Fruit fly (Drosophila melanogaster) whole organism, embryonic: Measurements from ENCODE around the gene CG10874.

ENCODE experiments used
- CG10147 ChIP-seq: fragments of 200-800 bp; sonication (Bioruptor generic); optimal IDR thresholded peaks from 2 replicates; lab custom pipeline; 2019; ENCODE audit warnings: missing biosample characterization, mild to moderate bottlenecking, missing genetic modification characterization, moderate library complexity
- CG10543 ChIP-seq: fragments of 200-800 bp; sonication (Bioruptor generic); optimal IDR thresholded peaks from 3 replicates; lab custom pipeline; 2017; ENCODE audit warnings: missing biosample characterization, mild to moderate bottlenecking, missing genetic modification characterization, moderate library complexity
- CG11504 ChIP-seq: fragments of 200-800 bp; sonication (Bioruptor generic); optimal IDR thresholded peaks from 3 replicates; lab custom pipeline; 2019; ENCODE audit warnings: missing biosample characterization, mild to moderate bottlenecking, missing genetic modification characterization, moderate library complexity
- CG13775 ChIP-seq: fragments of 200-800 bp; sonication (Bioruptor generic); optimal IDR thresholded peaks from 3 replicates; lab custom pipeline; 2017; ENCODE audit warnings: missing biosample characterization, mild to moderate bottlenecking, missing genetic modification characterization
- CG15479 ChIP-seq: fragments of 200-800 bp; sonication (Bioruptor generic); optimal IDR thresholded peaks from 3 replicates; lab custom pipeline; 2019; ENCODE audit warnings: missing biosample characterization, mild to moderate bottlenecking, missing genetic modification characterization, moderate library complexity
- CG15696 ChIP-seq: fragments of 200-800 bp; sonication (Bioruptor generic); optimal IDR thresholded peaks from 2 replicates; lab custom pipeline; 2019; ENCODE audit warnings: missing biosample characterization, mild to moderate bottlenecking, missing genetic modification characterization, moderate library complexity
- CG17829 ChIP-seq: fragments of 200-800 bp; optimal IDR thresholded peaks from 2 replicates; lab custom pipeline; 2019; ENCODE audit warnings: missing biosample characterization, mild to moderate bottlenecking, missing genetic modification characterization, moderate library complexity
- CG1832 ChIP-seq: fragments of 200-800 bp; sonication (Bioruptor generic); optimal IDR thresholded peaks from 2 replicates; lab custom pipeline; 2017; ENCODE audit warnings: missing biosample characterization, mild to moderate bottlenecking, missing genetic modification characterization, inconsistent platforms
- CG18599 ChIP-seq: fragments of 200-800 bp; sonication (Bioruptor generic); optimal IDR thresholded peaks from 3 replicates; lab custom pipeline; 2017; ENCODE audit warnings: missing biosample characterization, missing genetic modification characterization, mild to moderate bottlenecking, moderate library complexity, missing genetic modification reagents
- CG2712 ChIP-seq: fragments of 200-800 bp; optimal IDR thresholded peaks from 3 replicates; lab custom pipeline; 2019; ENCODE audit warnings: missing biosample characterization, mild to moderate bottlenecking, missing genetic modification characterization, moderate library complexity
- CG2889 ChIP-seq: fragments of 200-800 bp; sonication (Bioruptor generic); IDR thresholded peaks from 3 replicates; pipeline ENCODE4 v1.3.6; 2022; ENCODE audit warnings: missing biosample characterization, missing genetic modification characterization
- CG3407 ChIP-seq: fragments of 200-800 bp; sonication (Bioruptor generic); optimal IDR thresholded peaks from 2 replicates; lab custom pipeline; 2018; ENCODE audit warnings: missing biosample characterization, mild to moderate bottlenecking, missing genetic modification characterization
- CG34376 ChIP-seq: fragments of 200-800 bp; sonication (Bioruptor generic); optimal IDR thresholded peaks from 2 replicates; lab custom pipeline; 2018; ENCODE audit warnings: missing biosample characterization, mild to moderate bottlenecking, missing genetic modification characterization
- CG5245 ChIP-seq: fragments of 200-800 bp; sonication (Bioruptor generic); optimal IDR thresholded peaks from 3 replicates; lab custom pipeline; 2016; ENCODE audit warnings: missing biosample characterization, missing genetic modification characterization
- CG6272 ChIP-seq: fragments of 200-800 bp; sonication (Bioruptor generic); IDR thresholded peaks from 2 replicates; pipeline ENCODE4 v1.3.6; 2022; ENCODE audit warnings: missing biosample characterization, missing genetic modification characterization
- CG6689 ChIP-seq: fragments of 200-800 bp; sonication (Bioruptor generic); IDR thresholded peaks from 2 replicates; pipeline ENCODE4 v1.3.6; 2022; ENCODE audit warnings: missing biosample characterization, missing genetic modification characterization
- CG7987 ChIP-seq: fragments of 200-800 bp; sonication (Bioruptor generic); optimal IDR thresholded peaks from 2 replicates; lab custom pipeline; 2018; ENCODE audit warnings: missing biosample characterization, mild to moderate bottlenecking, missing genetic modification characterization, moderate library complexity
- CG8089 ChIP-seq: fragments of 200-800 bp; sonication (Bioruptor generic); optimal IDR thresholded peaks from 3 replicates; lab custom pipeline; 2016; ENCODE audit warnings: missing biosample characterization, missing genetic modification characterization
- CG9797 ChIP-seq: fragments of 200-800 bp; sonication (Bioruptor generic); optimal IDR thresholded peaks from 3 replicates; lab custom pipeline; 2018; ENCODE audit warnings: missing biosample characterization, mild to moderate bottlenecking, missing genetic modification characterization
- CHES-1-like ChIP-seq: fragments of 200-800 bp; sonication (Bioruptor generic); optimal IDR thresholded peaks from 2 replicates; lab custom pipeline; 2016; ENCODE audit warnings: missing biosample characterization, missing genetic modification characterization
- Dll ChIP-seq: fragments of 200-800 bp; sonication (Bioruptor generic); IDR thresholded peaks from 4 replicates; pipeline ENCODE4 v1.3.6; 2022; ENCODE audit warnings: missing biosample characterization, missing genetic modification characterization; ENCODE audit not compliant: partially characterized antibody
- Gsc ChIP-seq: fragments of 200-800 bp; sonication (Bioruptor generic); IDR thresholded peaks from 2 replicates; pipeline ENCODE4 v1.3.6; 2022; ENCODE audit warnings: missing biosample characterization, missing genetic modification characterization
- Hr78 ChIP-seq, 2 experiments: fragments of 200-800 bp in 1 of 2; fragments of >200 bp in 1 of 2; sonication (Bioruptor generic) in 1 of 2; optimal IDR thresholded peaks; 2 replicates each; lab custom pipeline; 2017 to 2019; ENCODE audit warnings: missing biosample characterization in 2 of 2, missing genetic modification characterization in 2 of 2, mild to moderate bottlenecking in 1 of 2, moderate library complexity in 1 of 2
- Lpt ChIP-seq: fragments of >200 bp; optimal IDR thresholded peaks from 2 replicates; lab custom pipeline; 2018; ENCODE audit warnings: missing biosample characterization, missing genetic modification characterization
- MBD-R2 ChIP-seq: fragments of 200-800 bp; sonication (Bioruptor generic); IDR thresholded peaks from 2 replicates; pipeline ENCODE4 v1.3.6; 2022; ENCODE audit warnings: missing biosample characterization, missing genetic modification characterization
- NFAT ChIP-seq: fragments of 200-800 bp; sonication (Bioruptor generic); IDR thresholded peaks from 2 replicates; pipeline ENCODE4 v1.3.6; 2022; ENCODE audit warnings: missing biosample characterization, missing genetic modification characterization
- NfI ChIP-seq: fragments of 200-800 bp; sonication (Bioruptor generic); optimal IDR thresholded peaks from 3 replicates; lab custom pipeline; 2018; ENCODE audit warnings: missing biosample characterization, mild to moderate bottlenecking, missing genetic modification characterization, moderate library complexity
- Sox102F ChIP-seq: fragments of 200-800 bp; sonication (Bioruptor generic); optimal IDR thresholded peaks from 2 replicates; lab custom pipeline; 2018; ENCODE audit warnings: missing biosample characterization, mild to moderate bottlenecking, missing genetic modification characterization, moderate library complexity
- Xbp1 ChIP-seq: fragments of 200-800 bp; sonication (Bioruptor generic); optimal IDR thresholded peaks from 3 replicates; lab custom pipeline; 2016; ENCODE audit warnings: missing biosample characterization, mild to moderate bottlenecking, missing genetic modification characterization
- abd-A ChIP-seq: fragments of 200-800 bp; sonication (Bioruptor generic); optimal IDR thresholded peaks from 3 replicates; lab custom pipeline; 2019; ENCODE audit warnings: missing biosample characterization, mild to moderate bottlenecking, missing genetic modification characterization, moderate library complexity
- ac ChIP-seq: fragments of 200-800 bp; sonication (Bioruptor generic); optimal IDR thresholded peaks from 3 replicates; lab custom pipeline; 2017; ENCODE audit warnings: missing biosample characterization, mild to moderate bottlenecking, missing genetic modification characterization
- amos ChIP-seq: fragments of 200-800 bp; sonication (Bioruptor generic); IDR thresholded peaks from 2 replicates; pipeline ENCODE4 v1.3.6; 2022; ENCODE audit warnings: missing biosample characterization, missing genetic modification characterization; ENCODE audit not compliant: partially characterized antibody
- ase ChIP-seq: fragments of 200-800 bp; sonication (Bioruptor generic); IDR thresholded peaks from 3 replicates; pipeline ENCODE4 v1.3.6; 2022; ENCODE audit warnings: missing biosample characterization, missing genetic modification characterization
- az2 ChIP-seq: fragments of 200-800 bp; sonication (Bioruptor generic); optimal IDR thresholded peaks from 3 replicates; lab custom pipeline; 2016; ENCODE audit warnings: missing biosample characterization, missing genetic modification characterization
- cas ChIP-seq: fragments of 200-800 bp; sonication (Bioruptor generic); IDR thresholded peaks from 2 replicates; pipeline ENCODE4 v1.3.6; 2022; ENCODE audit warnings: missing biosample characterization, missing genetic modification characterization
- fd96Cb ChIP-seq: fragments of 200-800 bp; sonication (Bioruptor generic); optimal IDR thresholded peaks from 2 replicates; lab custom pipeline; 2018; ENCODE audit warnings: missing biosample characterization, mild to moderate bottlenecking, missing genetic modification characterization, moderate library complexity
- gfzf ChIP-seq: fragments of 200-800 bp; sonication (Bioruptor generic); optimal IDR thresholded peaks from 2 replicates; lab custom pipeline; 2016; ENCODE audit warnings: missing biosample characterization, mild to moderate bottlenecking, missing genetic modification characterization, moderate library complexity
- grn ChIP-seq: fragments of 200-800 bp; sonication (Bioruptor generic); optimal IDR thresholded peaks from 3 replicates; lab custom pipeline; 2017; ENCODE audit warnings: missing biosample characterization, missing genetic modification characterization
- hb ChIP-seq: fragments of 200-800 bp; sonication (Bioruptor generic); IDR thresholded peaks from 3 replicates; pipeline ENCODE4 v1.3.6; 2022; ENCODE audit warnings: missing biosample characterization, missing genetic modification characterization; ENCODE audit not compliant: partially characterized antibody
- hkb ChIP-seq, 2 experiments: fragments of 200-800 bp in 1 of 2; fragments of >200 bp in 1 of 2; sonication (Bioruptor generic) in 1 of 2; IDR thresholded peaks in 1 of 2; optimal IDR thresholded peaks in 1 of 2; 2 replicates each; pipeline versions ENCODE4 v1.3.6 to Lab custom; 2017 to 2022; ENCODE audit warnings: missing biosample characterization in 1 of 2, missing genetic modification characterization in 1 of 2
- ken ChIP-seq: fragments of 200-800 bp; sonication (Bioruptor generic); IDR thresholded peaks from 3 replicates; pipeline ENCODE4 v1.3.6; 2022; ENCODE audit warnings: missing biosample characterization, missing genetic modification characterization
- klu ChIP-seq: fragments of 200-800 bp; sonication (Bioruptor generic); IDR thresholded peaks from 2 replicates; pipeline ENCODE4 v1.3.6; 2022; ENCODE audit warnings: missing biosample characterization, missing genetic modification characterization
- mld ChIP-seq: fragments of 200-800 bp; sonication (Bioruptor generic); IDR thresholded peaks from 3 replicates; pipeline ENCODE4 v1.3.6; 2022; ENCODE audit warnings: missing biosample characterization, missing genetic modification characterization; ENCODE audit not compliant: partially characterized antibody
- pb ChIP-seq: fragments of 200-800 bp; sonication (Bioruptor generic); optimal IDR thresholded peaks from 3 replicates; lab custom pipeline; 2016; ENCODE audit warnings: missing biosample characterization, missing genetic modification characterization
- pfk ChIP-seq: fragments of 200-800 bp; sonication (Bioruptor generic); optimal IDR thresholded peaks from 2 replicates; lab custom pipeline; 2018; ENCODE audit warnings: missing biosample characterization, mild to moderate bottlenecking, missing genetic modification characterization, moderate library complexity
- pum ChIP-seq: fragments of 200-800 bp; sonication (Bioruptor generic); optimal IDR thresholded peaks from 2 replicates; lab custom pipeline; 2016; ENCODE audit warnings: missing biosample characterization, missing genetic modification characterization
- stc ChIP-seq: fragments of 200-800 bp; sonication (Bioruptor generic); IDR thresholded peaks from 2 replicates; pipeline ENCODE4 v1.3.6; 2022; ENCODE audit warnings: missing biosample characterization, missing genetic modification characterization
- stwl ChIP-seq: fragments of 200-800 bp; sonication (Bioruptor generic); optimal IDR thresholded peaks from 3 replicates; lab custom pipeline; 2018; ENCODE audit warnings: missing biosample characterization, mild to moderate bottlenecking, missing genetic modification characterization, moderate library complexity

CG10874 gene

dm6 chr2L:2220573-2221332 is 28.6 kb upstream of the CG10874 start, which contains the start of gene papi (continued):
- TF ChIP-seq grn (GFP tag; lab: Kevin White, UChicago) (no peak), CG34376 (peak; percentile 44), CG2889 (GFP tag; lab: Robert Waterston, UW) (no peak), CG17829 (tag; lab: Kevin White, UChicago) (peak; percentile 13), MBD-R2 (GFP tag; lab: Robert Waterston, UW) (peak; percentile 39), ken (no peak), CG15479 (GFP tag; lab: Kevin White, UChicago) (no peak), az2 (no peak), Lpt (no peak), CHES-1-like (GFP tag; lab: Kevin White, UChicago) (peak; percentile 27), CG18599 (GFP tag; lab: Kevin White, UChicago) (no peak), CG9797 (GFP tag; lab: Kevin White, UChicago) (peak; percentile 70), CG1832 (GFP tag; lab: Kevin White, UChicago) (no peak), NFAT (GFP tag; lab: Robert Waterston, UW) (no peak), Sox102F (GFP tag; lab: Kevin White, UChicago) (no peak), CG5245 (GFP tag; lab: Kevin White, UChicago) (no peak), Gsc (GFP tag; lab: Robert Waterston, UW) (no peak), CG15696 (tag; lab: Kevin White, UChicago) (no peak), Dll (no peak), stwl (tag; lab: Kevin White, UChicago) (peak; percentile 46), CG3407 (GFP tag; lab: Kevin White, UChicago) (no peak), fd96Cb (no peak), hb (GFP tag; lab: Robert Waterston, UW) (no peak), CG13775 (GFP tag; lab: Kevin White, UChicago) (no peak), CG6272 (GFP tag; lab: Robert Waterston, UW) (no peak), Xbp1 (GFP tag; lab: Kevin White, UChicago) (peak; percentile 9), klu (GFP tag; lab: Robert Waterston, UW) (no peak), CG6689 (GFP tag; lab: Robert Waterston, UW) (no peak), CG7987 (GFP tag; lab: Kevin White, UChicago) (peak; percentile 38), pum (GFP tag; lab: Kevin White, UChicago) (no peak), stc (GFP tag; lab: Robert Waterston, UW) (no peak), CG8089 (no peak), NfI (GFP tag; lab: Kevin White, UChicago) (no peak), amos (GFP tag; lab: Robert Waterston, UW) (no peak; the same call in 1 of the 2 replicates), pfk (GFP tag; lab: Kevin White, UChicago) (no peak), CG10543 (peak; percentile 38), abd-A (tag; lab: Kevin White, UChicago) (peak; percentile 43), hkb (optimal IDR thresholded peaks at IDR 0.05; lab: Kevin White, UChicago) (no peak), hkb (GFP tag; IDR thresholded peaks at IDR 0.05; lab: Robert Waterston, UW) (peak; percentile 9; the same call in 1 of the 2 replicates), cas (no peak), CG10147 (GFP tag; lab: Kevin White, UChicago) (peak; percentile 32), ac (GFP tag; lab: Kevin White, UChicago) (no peak), CG11504 (tag; lab: Kevin White, UChicago) (no peak), Hr78 (GFP tag; optimal IDR thresholded peaks at IDR 0.05; lab: Kevin White, UChicago) (peak in 1 of 2 experiments; percentile 90), gfzf (GFP tag; lab: Kevin White, UChicago) (peak; percentile 82), ase (no peak), CG2712 (no peak), pb (GFP tag; lab: Kevin White, UChicago) (no peak), mld (GFP tag; lab: Robert Waterston, UW) (no peak)
